Fruit fly (Drosophila melanogaster): ENCODE data around the gene Myo28B1.

DNA sequence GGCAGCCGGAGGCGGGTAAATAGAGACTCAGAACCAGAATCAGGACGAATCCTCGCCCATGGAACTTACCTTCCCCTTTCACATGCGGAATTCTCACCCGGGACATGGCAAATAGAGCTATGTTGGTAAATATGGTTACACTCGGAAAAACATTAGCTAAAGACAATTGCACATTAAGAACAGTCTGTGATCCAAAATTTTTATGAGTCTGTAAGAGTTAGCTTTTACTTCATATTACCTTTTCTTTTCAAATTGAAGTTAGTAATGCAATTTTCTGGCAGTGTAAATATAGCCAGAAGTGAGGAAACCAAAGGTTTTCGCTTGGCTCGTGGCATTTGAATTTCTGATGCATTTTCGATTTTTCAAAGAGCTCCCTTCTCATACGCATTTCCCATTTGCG is 30.7 kb upstream of the Myo28B1 start:
- TF ChIP-seq Ets21C (GFP tag; optimal IDR thresholded peaks at IDR 0.05) (no peak), CG7368 (GFP tag; optimal IDR thresholded peaks at IDR 0.05) (no peak), CG32006 (GFP tag; optimal IDR thresholded peaks at IDR 0.05) (peak; percentile 39)

All from whole organism, prepupa.